Worm (Caenorhabditis elegans): ENCODE results near the gene Y69E1A.3.

DNA sequence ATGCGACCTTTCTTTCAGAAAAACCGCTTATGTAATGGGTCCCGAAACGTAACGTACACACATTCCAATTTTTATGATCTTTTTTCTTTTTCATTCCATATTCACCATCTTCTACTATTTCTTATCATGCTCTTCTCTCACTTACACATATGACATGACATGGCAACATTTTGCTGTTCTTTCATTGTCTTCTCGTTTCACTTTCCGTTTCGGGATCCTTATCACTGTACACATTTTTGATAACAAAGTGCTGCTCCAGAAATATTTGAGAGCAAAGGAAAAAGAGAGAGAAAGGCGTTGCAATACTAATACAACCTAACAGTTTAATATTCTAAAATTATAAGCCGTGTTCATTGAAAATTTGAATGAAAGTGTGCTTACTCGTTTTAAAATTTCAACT is 18.2 kb downstream of the Y69E1A.3 start:
- TF ChIP-seq F49E8.2 (tag; optimal IDR thresholded peaks at IDR 0.05; ENCODE audit: insufficient read depth) (no peak), ccch-3 (GFP tag; optimal IDR thresholded peaks at IDR 0.05) (no peak), mcd-1 (GFP tag; IDR thresholded peaks at IDR 0.05) (no peak), ceh-27 (GFP tag; optimal IDR thresholded peaks at IDR 0.05) (no peak), Y79H2A.3 (GFP tag; conservative IDR thresholded peaks at IDR 0.05) (no peak), ztf-6 (GFP tag; IDR thresholded peaks at IDR 0.05) (no peak), unc-62 (GFP tag; optimal IDR thresholded peaks at IDR 0.05) (no peak), pha-4 (tag; optimal IDR thresholded peaks at IDR 0.05) (no peak), Y67H2A.10 (GFP tag; conservative IDR thresholded peaks at IDR 0.05) (no peak), T07F8.4 (tag; optimal IDR thresholded peaks at IDR 0.05) (no peak)

Measured in whole organism, young adult.